Worm (Caenorhabditis elegans): Measurements from ENCODE around the gene ZK354.2.

ce11 chrIV:5272518-5272917 lies 40.7 kb upstream of the ZK354.2 start, which contains the start of gene F36H12.3:
- TF ChIP-seq unc-62 (GFP tag; optimal IDR thresholded peaks at IDR 0.05) (no peak), ztf-11 (tag; optimal IDR thresholded peaks at IDR 0.05) (no peak), ama-1 (optimal IDR thresholded peaks at IDR 0.05) (no peak), nhr-21 (tag; optimal IDR thresholded peaks at IDR 0.05) (no peak), ztf-4 (tag; optimal IDR thresholded peaks at IDR 0.05) (no peak), snpc-4 (tag; optimal IDR thresholded peaks at IDR 0.05) (no peak), sma-9 (GFP tag; optimal IDR thresholded peaks at IDR 0.05) (no peak), sma-9 (tag; optimal IDR thresholded peaks at IDR 0.05) (no peak), zag-1 (tag; optimal IDR thresholded peaks at IDR 0.05) (no peak)
